Fruit fly (Drosophila melanogaster): Measurements from ENCODE around the gene caps.

DNA sequence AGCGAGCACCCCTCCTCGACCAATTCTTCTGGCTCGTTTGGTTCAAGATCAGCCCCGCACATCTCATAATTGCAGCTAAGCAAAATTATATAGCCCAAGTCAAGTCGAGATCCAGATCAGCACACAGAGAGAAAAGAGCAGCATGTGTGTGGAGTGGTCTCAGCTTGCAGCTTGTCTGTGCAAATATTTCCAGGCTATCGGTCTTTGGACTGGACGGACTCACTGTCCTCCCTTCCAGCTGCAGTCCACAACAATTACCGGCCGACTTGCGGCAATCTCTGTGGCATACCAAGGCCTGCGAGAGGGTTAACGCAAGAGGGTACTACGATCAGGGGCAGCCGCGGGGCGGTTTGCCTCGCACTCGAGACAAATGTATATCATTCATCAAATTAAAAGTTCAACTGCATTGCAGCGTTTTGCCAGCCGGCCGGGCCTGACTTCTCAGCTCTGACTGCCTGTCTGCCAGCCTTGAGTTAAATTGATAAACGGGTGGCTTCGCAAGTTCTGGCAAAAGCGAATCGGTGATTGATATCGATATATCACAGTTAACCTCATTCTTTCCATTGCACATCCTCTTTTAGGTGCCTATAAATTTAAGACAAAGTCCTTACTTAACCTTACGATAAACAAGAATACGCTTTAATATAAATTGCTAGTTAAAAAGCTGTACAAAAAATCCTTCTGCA, 27.0 kb downstream of the caps start:
- no peak for TF ChIP-seq Sox102F (GFP tag; optimal IDR thresholded peaks at IDR 0.05)
- TF ChIP-seq CG11294 (GFP tag; IDR thresholded peaks at IDR 0.05), result no peak
- no peak for TF ChIP-seq Sox14 (GFP tag; optimal IDR thresholded peaks at IDR 0.05)
- TF ChIP-seq Blimp-1 (GFP tag; optimal IDR thresholded peaks at IDR 0.05), result no peak
- TF ChIP-seq Hr39 (GFP tag; optimal IDR thresholded peaks at IDR 0.05), result no peak
- peak; percentile 61 for TF ChIP-seq svp (GFP tag)
